Fruit fly (Drosophila melanogaster): ENCODE results near the gene Cpr72Ec.

Cpr72Ec gene

dm6 chr3L:16411566-16411965, 44.4 kb upstream of the Cpr72Ec start, which contains the start of gene fax (continued):
- TF ChIP-seq Antp (GFP tag; optimal IDR thresholded peaks at IDR 0.05), result no peak
- TF ChIP-seq stc (GFP tag; IDR thresholded peaks at IDR 0.05), result peak; percentile 54; the same call in 1 of the 2 replicates
- TF ChIP-seq CG2202 (tag; optimal IDR thresholded peaks at IDR 0.05), result peak; percentile 48
- peak in 1 of 3 experiments; percentile 85 for TF ChIP-seq Stat92E (GFP tag; optimal IDR thresholded peaks at IDR 0.05)
- TF ChIP-seq CG9876 (GFP tag; optimal IDR thresholded peaks at IDR 0.05), result no peak
- peak; percentile 4 for TF ChIP-seq CG30020 (tag; optimal IDR thresholded peaks at IDR 0.05)
- TF ChIP-seq CG15479 (GFP tag; optimal IDR thresholded peaks at IDR 0.05), result peak; percentile 77
- peak; percentile 91 for TF ChIP-seq HLHmδ (GFP tag; optimal IDR thresholded peaks at IDR 0.05)
- TF ChIP-seq CG9932 (GFP tag; IDR thresholded peaks at IDR 0.05), result no peak
- peak; percentile 47 for TF ChIP-seq Ets97D (GFP tag; optimal IDR thresholded peaks at IDR 0.05)
- no peak for TF ChIP-seq CG7556 (GFP tag; optimal IDR thresholded peaks at IDR 0.05)
- TF ChIP-seq CG9727 (GFP tag; optimal IDR thresholded peaks at IDR 0.05), result peak; percentile 15
- TF ChIP-seq CG13624 (GFP tag; optimal IDR thresholded peaks at IDR 0.05), result no peak
- peak; percentile 28 for TF ChIP-seq YL-1 (GFP tag; optimal IDR thresholded peaks at IDR 0.05)
- TF ChIP-seq sd (tag; optimal IDR thresholded peaks at IDR 0.05), result peak; percentile 23
- 0 out of 3 replicates have a peak, but pooled peaks have one; percentile 8 for TF ChIP-seq CG16813 (GFP tag; IDR thresholded peaks at IDR 0.05; ENCODE audit: partially characterized antibody)
- TF ChIP-seq Awh (GFP tag; IDR thresholded peaks at IDR 0.05), result no peak
- peak; percentile 75 for TF ChIP-seq gsb-n (tag; optimal IDR thresholded peaks at IDR 0.05)
- TF ChIP-seq tap (tag; optimal IDR thresholded peaks at IDR 0.05), result peak; percentile 15
- TF ChIP-seq CG2120 (GFP tag; optimal IDR thresholded peaks at IDR 0.05), result peak; percentile 0
- TF ChIP-seq tll (GFP tag; optimal IDR thresholded peaks at IDR 0.05), result peak in 1 of 2 experiments; percentile 21
- peak; percentile 66; the same call in 1 of the 3 replicates for TF ChIP-seq CG34422 (GFP tag; IDR thresholded peaks at IDR 0.05)
- no peak for TF ChIP-seq ase (GFP tag; IDR thresholded peaks at IDR 0.05)
- peak; percentile 44 for TF ChIP-seq gro (GFP tag; optimal IDR thresholded peaks at IDR 0.05)
- peak; percentile 56 for TF ChIP-seq her (GFP tag; optimal IDR thresholded peaks at IDR 0.05)
- no peak for TF ChIP-seq vfl (GFP tag; optimal IDR thresholded peaks at IDR 0.05)
- peak; percentile 54 for TF ChIP-seq CG8924 (tag; optimal IDR thresholded peaks at IDR 0.05)
- no peak for TF ChIP-seq CG30431 (GFP tag; optimal IDR thresholded peaks at IDR 0.05)
- peak; percentile 57 for TF ChIP-seq amos (GFP tag; IDR thresholded peaks at IDR 0.05; ENCODE audit: partially characterized antibody)
- TF ChIP-seq TFAM (GFP tag; optimal IDR thresholded peaks at IDR 0.05), result no peak
- peak; percentile 48 for TF ChIP-seq CG18599 (GFP tag; optimal IDR thresholded peaks at IDR 0.05)
- 0 out of 2 replicates have a peak, but pooled peaks have one; percentile 46 for TF ChIP-seq sna (GFP tag; IDR thresholded peaks at IDR 0.05; ENCODE audit: partially characterized antibody)
- peak; percentile 41 for TF ChIP-seq CG10979 (tag; optimal IDR thresholded peaks at IDR 0.05)
- TF ChIP-seq emc (GFP tag; optimal IDR thresholded peaks at IDR 0.05), result no peak
- TF ChIP-seq pzg (GFP tag; optimal IDR thresholded peaks at IDR 0.05), result peak; percentile 75
- TF ChIP-seq CG4424 (GFP tag; optimal IDR thresholded peaks at IDR 0.05), result no peak
- TF ChIP-seq sens-2 (GFP tag; IDR thresholded peaks at IDR 0.05), result no peak
- no peak for TF ChIP-seq CG10565 (GFP tag; optimal IDR thresholded peaks at IDR 0.05)
- TF ChIP-seq Hr78 (GFP tag; optimal IDR thresholded peaks at IDR 0.05), result no peak
- TF ChIP-seq CG17802 (tag; optimal IDR thresholded peaks at IDR 0.05), result no peak
- TF ChIP-seq CG34376 (GFP tag; optimal IDR thresholded peaks at IDR 0.05), result peak; percentile 45
- TF ChIP-seq ato (GFP tag; IDR thresholded peaks at IDR 0.05; ENCODE audit: partially characterized antibody), result peak; percentile 38; the same call in 1 of the 2 replicates
- no peak for TF ChIP-seq tx (GFP tag; optimal IDR thresholded peaks at IDR 0.05)
- TF ChIP-seq Fer2 (tag; optimal IDR thresholded peaks at IDR 0.05), result no peak
- TF ChIP-seq kni (GFP tag; optimal IDR thresholded peaks at IDR 0.05), result peak; percentile 63
- peak; percentile 19; the same call in 1 of the 2 replicates for TF ChIP-seq Dref (GFP tag; IDR thresholded peaks at IDR 0.05)
- TF ChIP-seq lilli (GFP tag; optimal IDR thresholded peaks at IDR 0.05), result peak; percentile 4
- no peak for TF ChIP-seq hb (GFP tag; IDR thresholded peaks at IDR 0.05; ENCODE audit: partially characterized antibody)
- peak; percentile 59 for TF ChIP-seq CG31365 (tag; optimal IDR thresholded peaks at IDR 0.05)
